Worm (Caenorhabditis elegans) whole organism, L4/young adult: Measurements from ENCODE around the gene mboa-2.

Experiments used
- W03F9.2 ChIP-seq: fragments of 150-350 bp; optimal IDR thresholded peaks from 2 replicates; lab custom pipeline; 2014; ENCODE audit warnings: missing biosample characterization, missing genetic modification characterization
- dao-5 ChIP-seq: sonication (generic microtip); optimal IDR thresholded peaks from 2 replicates; lab custom pipeline; 2016; ENCODE audit warnings: missing genotype, missing genetic modification characterization, moderate library complexity, missing compliant biosample characterization

DNA sequence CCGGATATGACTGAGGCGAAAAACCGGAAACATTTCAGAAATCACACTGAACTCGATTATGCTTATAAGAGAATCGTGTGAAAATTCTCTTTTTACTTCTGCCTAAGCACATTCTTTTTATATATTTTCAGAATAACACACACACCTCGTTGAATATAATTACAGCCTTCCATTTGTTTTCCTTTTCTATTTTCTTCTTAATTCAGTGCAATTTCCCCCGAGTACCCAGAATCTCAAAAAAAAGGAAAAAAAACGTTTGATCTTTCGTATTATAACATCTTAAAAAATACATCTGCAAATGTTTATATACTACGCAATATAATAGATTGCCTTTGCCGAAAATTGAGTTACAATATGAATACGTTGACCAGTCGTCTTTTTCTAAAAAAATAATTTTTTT, 9.5 kb upstream of the mboa-2 start:
- TF ChIP-seq dao-5 (tag; lab: Kevin White, UChicago): no peak
- TF ChIP-seq W03F9.2 (tag; lab: Kevin White, UChicago): no peak
